Fruit fly (Drosophila melanogaster): ENCODE measurements around the gene PICK1.

PICK1 gene

dm6 chr2L:12681603-12682368 is 13.0 kb upstream of the PICK1 start:
- TF ChIP-seq dsx (GFP tag; optimal IDR thresholded peaks at IDR 0.05; ENCODE audit: poor library complexity, severe bottlenecking) (no peak), Hr39 (GFP tag; optimal IDR thresholded peaks at IDR 0.05) (peak; percentile 19), vri (GFP tag; optimal IDR thresholded peaks at IDR 0.05) (no peak), Blimp-1 (GFP tag; optimal IDR thresholded peaks at IDR 0.05) (no peak)

- no peak for TF ChIP-seq Lpt (GFP tag; optimal IDR thresholded peaks at IDR 0.05)
- no peak for TF ChIP-seq CG3032 (tag; optimal IDR thresholded peaks at IDR 0.05)
- TF ChIP-seq CG6163 (GFP tag; IDR thresholded peaks at IDR 0.05) = no peak
- TF ChIP-seq Ets96B (tag; optimal IDR thresholded peaks at IDR 0.05) = no peak
- no peak for TF ChIP-seq Sox14 (GFP tag; optimal IDR thresholded peaks at IDR 0.05)
- no peak for TF ChIP-seq CG7368 (GFP tag; optimal IDR thresholded peaks at IDR 0.05)
- no peak for TF ChIP-seq vri (GFP tag; optimal IDR thresholded peaks at IDR 0.05)
- no peak for TF ChIP-seq CG16779 (tag; optimal IDR thresholded peaks at IDR 0.05)
- no peak for TF ChIP-seq Gug (GFP tag; IDR thresholded peaks at IDR 0.05)
- no peak for TF ChIP-seq Hr39 (GFP tag; optimal IDR thresholded peaks at IDR 0.05)
- TF ChIP-seq CG32006 (GFP tag; optimal IDR thresholded peaks at IDR 0.05) = no peak
- TF ChIP-seq achi (GFP tag; optimal IDR thresholded peaks at IDR 0.05) = no peak
Measured at dm6 chr2L:12686811-12687210, 8.0 kb upstream of the PICK1 start.

DNA sequence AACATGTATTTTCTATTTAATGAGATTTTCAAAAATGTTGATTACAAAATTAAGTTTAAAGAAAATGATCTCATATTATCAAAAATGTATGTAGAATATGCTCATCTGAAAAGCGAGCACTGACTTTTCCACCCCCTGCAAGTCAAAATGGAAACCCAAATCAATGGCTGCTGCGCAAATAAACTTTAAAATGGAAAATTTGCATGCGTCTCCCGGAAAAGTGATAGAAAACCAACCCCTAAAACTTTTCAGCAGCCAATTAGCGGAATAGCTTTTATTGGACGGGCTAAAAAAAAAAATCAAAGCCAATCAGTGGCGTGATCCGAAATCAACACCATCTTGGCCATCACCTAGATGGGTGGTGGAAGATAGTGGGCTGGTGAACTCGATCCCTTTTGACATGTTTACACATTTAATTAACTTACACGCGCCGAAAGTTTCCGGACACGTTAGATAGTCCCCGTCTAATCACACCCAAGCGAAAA is 5.5 kb upstream of the PICK1 start:
- no peak for TF ChIP-seq Sox14 (GFP tag; optimal IDR thresholded peaks at IDR 0.05)
- no peak for TF ChIP-seq topi (GFP tag; optimal IDR thresholded peaks at IDR 0.05)
- no peak for TF ChIP-seq salr (GFP tag; optimal IDR thresholded peaks at IDR 0.05)
- TF ChIP-seq OdsH (GFP tag; optimal IDR thresholded peaks at IDR 0.05) = no peak
- TF ChIP-seq Eip75B (GFP tag; optimal IDR thresholded peaks at IDR 0.05) = no peak
- no peak for TF ChIP-seq CG11294 (GFP tag; IDR thresholded peaks at IDR 0.05)
- TF ChIP-seq CG31627 (GFP tag; optimal IDR thresholded peaks at IDR 0.05) = no peak
- no peak for TF ChIP-seq ss (GFP tag; optimal IDR thresholded peaks at IDR 0.05)
- no peak for TF ChIP-seq CG34406 (GFP tag; optimal IDR thresholded peaks at IDR 0.05)
- TF ChIP-seq esn (GFP tag; optimal IDR thresholded peaks at IDR 0.05) = no peak

DNA sequence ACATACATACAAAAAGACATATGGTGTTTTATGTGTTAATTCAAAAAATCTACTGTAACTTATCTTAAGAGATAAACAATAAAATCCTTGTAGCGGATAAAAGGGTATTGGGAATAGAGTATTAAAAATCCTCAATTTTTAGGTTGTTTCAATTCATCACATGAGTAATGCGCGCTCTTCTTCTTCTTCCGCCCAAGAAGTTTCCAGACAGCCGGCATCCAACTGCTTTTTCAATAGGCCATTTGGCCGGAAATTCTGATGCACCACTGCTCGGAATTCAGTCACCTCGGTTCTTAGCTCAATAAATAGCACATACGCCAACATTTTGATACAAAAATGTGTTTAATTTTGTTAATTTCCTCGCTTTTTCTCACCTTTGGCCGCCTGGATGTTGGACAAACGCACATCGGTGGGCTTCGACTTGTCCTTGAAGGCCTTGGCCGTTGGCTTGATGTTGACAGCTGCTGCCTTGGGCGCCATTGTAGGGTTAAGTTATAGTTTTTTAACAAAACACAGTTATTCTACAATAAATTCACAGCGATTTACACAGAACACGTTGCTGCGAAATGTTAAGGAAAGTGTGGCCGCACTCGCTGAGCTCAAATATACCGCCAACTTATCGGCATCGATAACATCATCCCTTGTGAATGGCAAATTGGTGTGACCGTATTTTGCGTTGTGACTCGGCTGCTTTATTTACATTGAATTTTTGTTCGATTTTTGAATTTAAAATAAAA is 2.3 kb upstream of the PICK1 start, which contains the start of the genes CCT4 and CG6153:
TSS of gene CCT4 (minus strand) at position 592 of the 737 bp plus-strand sequence.
TSS of gene CG6153 (plus strand) at position 651 of the 737 bp plus-strand sequence.
- no peak for TF ChIP-seq lz (GFP tag; optimal IDR thresholded peaks at IDR 0.05)
- TF ChIP-seq fkh (GFP tag; optimal IDR thresholded peaks at IDR 0.05) = peak; percentile 93

- TF ChIP-seq Blimp-1 (GFP tag; optimal IDR thresholded peaks at IDR 0.05) (no peak), Lpt (GFP tag; optimal IDR thresholded peaks at IDR 0.05) (no peak), CG3032 (tag; optimal IDR thresholded peaks at IDR 0.05) (no peak), achi (GFP tag; optimal IDR thresholded peaks at IDR 0.05) (no peak), fd85E (GFP tag; optimal IDR thresholded peaks at IDR 0.05) (no peak), eg (GFP tag; IDR thresholded peaks at IDR 0.05) (no peak), ss (GFP tag; optimal IDR thresholded peaks at IDR 0.05) (no peak), Hr39 (GFP tag; optimal IDR thresholded peaks at IDR 0.05) (no peak), dac (GFP tag; optimal IDR thresholded peaks at IDR 0.05) (no peak), CG6854 (GFP tag; optimal IDR thresholded peaks at IDR 0.05) (no peak), CG16779 (tag; optimal IDR thresholded peaks at IDR 0.05) (no peak), CG11762 (GFP tag; optimal IDR thresholded peaks at IDR 0.05; ENCODE audit: insufficient read depth) (no peak), CG6163 (GFP tag; IDR thresholded peaks at IDR 0.05) (no peak), cyc (GFP tag; optimal IDR thresholded peaks at IDR 0.05) (no peak), spab (GFP tag; optimal IDR thresholded peaks at IDR 0.05) (no peak), CG34406 (GFP tag; optimal IDR thresholded peaks at IDR 0.05) (no peak), Met (GFP tag; optimal IDR thresholded peaks at IDR 0.05) (no peak), pdm3 (GFP tag; optimal IDR thresholded peaks at IDR 0.05) (no peak), Hr38 (GFP tag; optimal IDR thresholded peaks at IDR 0.05) (no peak), salr (GFP tag; optimal IDR thresholded peaks at IDR 0.05) (no peak)
Measured at dm6 chr2L:12697223-12697622, 2.4 kb downstream of the PICK1 start, which contains the start of gene CG5781. TSS of gene CG5781 (minus strand) at chr2L:12697323.

Measured in whole organism, prepupa.